Worm (Caenorhabditis elegans) whole organism, L3 larva: Measurements from ENCODE around the gene str-249.

Experiments used
- R02D3.7 ChIP-seq: fragments of 150-350 bp; optimal IDR thresholded peaks from 2 replicates; lab custom pipeline; 2014; ENCODE audit warnings: missing biosample characterization, missing genetic modification characterization
- ZK546.5 ChIP-seq: sonication (generic microtip); optimal IDR thresholded peaks from 2 replicates; lab custom pipeline; 2017; ENCODE audit warnings: missing biosample characterization, missing genetic modification characterization
- aly-2 ChIP-seq: fragments of 150-350 bp; optimal IDR thresholded peaks from 2 replicates; lab custom pipeline; 2014; ENCODE audit warnings: missing biosample characterization, missing genetic modification characterization
- ama-1 ChIP-seq: fragments of 150-350 bp; optimal IDR thresholded peaks from 2 replicates; lab custom pipeline; 2018
- ceh-16 ChIP-seq: sonication (generic microtip); optimal IDR thresholded peaks from 2 replicates; lab custom pipeline; 2017; ENCODE audit warnings: missing biosample characterization, missing genetic modification characterization
- ceh-28 ChIP-seq: fragments of 150-350 bp; optimal IDR thresholded peaks from 2 replicates; lab custom pipeline; 2014; ENCODE audit warnings: missing biosample characterization, missing genetic modification reagents, missing genetic modification characterization
- ceh-82 ChIP-seq: fragments of 150-350 bp; optimal IDR thresholded peaks from 2 replicates; lab custom pipeline; 2014; ENCODE audit warnings: missing biosample characterization, missing genetic modification characterization
- ceh-9 ChIP-seq: sonication (generic microtip); optimal IDR thresholded peaks from 2 replicates; lab custom pipeline; 2018; ENCODE audit warnings: missing biosample characterization, missing genetic modification characterization
- daf-12 ChIP-seq: fragments of 150-350 bp; optimal IDR thresholded peaks from 2 replicates; lab custom pipeline; 2014; ENCODE audit warnings: missing biosample characterization, missing genetic modification reagents, missing genetic modification characterization
- egl-27 ChIP-seq: sonication (generic microtip); optimal IDR thresholded peaks from 4 replicates; lab custom pipeline; 2017; ENCODE audit warnings: missing biosample characterization, missing genetic modification reagents, missing genetic modification characterization
- egl-5 ChIP-seq: fragments of 150-350 bp; optimal IDR thresholded peaks from 2 replicates; lab custom pipeline; 2017; ENCODE audit warnings: missing biosample characterization, missing genetic modification reagents, missing genetic modification characterization, inconsistent platforms
- elt-1 ChIP-seq: fragments of 150-350 bp; optimal IDR thresholded peaks from 2 replicates; lab custom pipeline; 2014; ENCODE audit warnings: missing biosample characterization, missing genetic modification characterization
- elt-2 ChIP-seq: sonication (generic microtip); optimal IDR thresholded peaks from 2 replicates; lab custom pipeline; 2016; ENCODE audit warnings: missing genetic modification reagents, mild to moderate bottlenecking, missing genetic modification characterization, missing compliant biosample characterization
- elt-3 ChIP-seq, 3 experiments: fragments of 150-350 bp in 1 of 3; sonication (generic microtip) in 2 of 3; optimal IDR thresholded peaks; 2 replicates in 2 of 3; 4 replicates in 1 of 3; lab custom pipeline; 2014 to 2017; ENCODE audit warnings: missing biosample characterization in 3 of 3, missing genetic modification characterization in 3 of 3
- eor-1 ChIP-seq, 2 experiments: fragments of 150-350 bp; optimal IDR thresholded peaks; 2 replicates each; lab custom pipeline; 2014 to 2018; ENCODE audit warnings: missing biosample characterization in 2 of 2, missing genetic modification characterization in 2 of 2
- fkh-10 ChIP-seq: sonication (generic microtip); optimal IDR thresholded peaks from 2 replicates; lab custom pipeline; 2017; ENCODE audit warnings: missing biosample characterization, missing genetic modification reagents, missing genetic modification characterization
- fkh-2 ChIP-seq: fragments of 150-350 bp; optimal IDR thresholded peaks from 2 replicates; lab custom pipeline; 2014; ENCODE audit warnings: missing biosample characterization, missing genetic modification reagents, missing genetic modification characterization
- fos-1 ChIP-seq: fragments of 150-350 bp; optimal IDR thresholded peaks from 2 replicates; lab custom pipeline; 2014; ENCODE audit warnings: missing biosample characterization, missing genetic modification characterization
- hmg-11 ChIP-seq: sonication (generic microtip); optimal IDR thresholded peaks from 2 replicates; lab custom pipeline; 2016; ENCODE audit warnings: missing genetic modification characterization, missing compliant biosample characterization
- jun-1 ChIP-seq: fragments of 150-350 bp; optimal IDR thresholded peaks from 2 replicates; lab custom pipeline; 2014; ENCODE audit warnings: missing biosample characterization, missing genetic modification reagents, missing genetic modification characterization
- lin-15B ChIP-seq: fragments of 150-350 bp; optimal IDR thresholded peaks from 2 replicates; lab custom pipeline; 2014; ENCODE audit warnings: missing biosample characterization, missing genetic modification characterization
- lin-39 ChIP-seq: fragments of 150-350 bp; optimal IDR thresholded peaks from 2 replicates; lab custom pipeline; 2018; ENCODE audit warnings: missing biosample characterization, missing genetic modification reagents, missing genetic modification characterization
- lsy-12 ChIP-seq: sonication (generic microtip); optimal IDR thresholded peaks from 2 replicates; lab custom pipeline; 2016; ENCODE audit warnings: mild to moderate bottlenecking, missing genetic modification characterization, missing compliant biosample characterization
- mdl-1 ChIP-seq: fragments of 150-350 bp; optimal IDR thresholded peaks from 2 replicates; lab custom pipeline; 2014; ENCODE audit warnings: missing biosample characterization, missing genetic modification characterization
- mml-1 ChIP-seq: fragments of 150-350 bp; sonication (generic microtip); optimal IDR thresholded peaks from 3 replicates; lab custom pipeline; 2014; ENCODE audit warnings: missing biosample characterization, missing genetic modification characterization
- nfya-1 ChIP-seq: sonication (generic microtip); optimal IDR thresholded peaks from 2 replicates; lab custom pipeline; 2017; ENCODE audit warnings: missing genetic modification characterization, mild to moderate bottlenecking, missing compliant biosample characterization, antibody characterized with exemption, moderate library complexity; ENCODE audit not compliant: insufficient read depth
- nhr-11 ChIP-seq: fragments of 150-350 bp; optimal IDR thresholded peaks from 2 replicates; lab custom pipeline; 2014; ENCODE audit warnings: missing biosample characterization, missing genetic modification characterization
- nhr-12 ChIP-seq: fragments of 150-350 bp; optimal IDR thresholded peaks from 2 replicates; lab custom pipeline; 2014; ENCODE audit warnings: missing biosample characterization, missing genetic modification characterization
- nhr-23 ChIP-seq: fragments of 150-350 bp; optimal IDR thresholded peaks from 2 replicates; lab custom pipeline; 2014; ENCODE audit warnings: missing biosample characterization, missing genetic modification reagents, missing genetic modification characterization
- nhr-237 ChIP-seq: fragments of 150-350 bp; optimal IDR thresholded peaks from 2 replicates; lab custom pipeline; 2014; ENCODE audit warnings: missing biosample characterization, missing genetic modification characterization
- nhr-25 ChIP-seq: sonication (generic microtip); optimal IDR thresholded peaks from 2 replicates; lab custom pipeline; 2017; ENCODE audit warnings: missing biosample characterization, missing genetic modification characterization
- nhr-28 ChIP-seq: fragments of 150-350 bp; optimal IDR thresholded peaks from 2 replicates; lab custom pipeline; 2014; ENCODE audit warnings: missing biosample characterization, missing genetic modification characterization
- nhr-43 ChIP-seq: sonication (generic microtip); optimal IDR thresholded peaks from 2 replicates; lab custom pipeline; 2016; ENCODE audit warnings: mild to moderate bottlenecking, missing genetic modification characterization, missing compliant biosample characterization; ENCODE audit not compliant: poor library complexity, severe bottlenecking
- nhr-67 ChIP-seq: fragments of 150-350 bp; optimal IDR thresholded peaks from 2 replicates; lab custom pipeline; 2014; ENCODE audit warnings: missing biosample characterization, missing genetic modification characterization
- nhr-76 ChIP-seq: fragments of 150-350 bp; sonication (generic microtip); optimal IDR thresholded peaks from 5 replicates; lab custom pipeline; 2014; ENCODE audit warnings: missing biosample characterization, missing genetic modification characterization
- nhr-77 ChIP-seq: fragments of 150-350 bp; optimal IDR thresholded peaks from 2 replicates; lab custom pipeline; 2014; ENCODE audit warnings: missing biosample characterization, missing genetic modification characterization
- pha-4 ChIP-seq: fragments of 150-350 bp; optimal IDR thresholded peaks from 2 replicates; lab custom pipeline; 2014; ENCODE audit warnings: missing biosample characterization, missing genetic modification reagents, missing genetic modification characterization
- pqm-1 ChIP-seq: fragments of 150-350 bp; optimal IDR thresholded peaks from 2 replicates; lab custom pipeline; 2017; ENCODE audit warnings: missing biosample characterization, missing genetic modification characterization, inconsistent platforms
- sea-2 ChIP-seq: fragments of 150-350 bp; sonication (generic microtip); optimal IDR thresholded peaks from 4 replicates; lab custom pipeline; 2014; ENCODE audit warnings: missing biosample characterization, missing genetic modification reagents, missing genetic modification characterization
- skn-1 ChIP-seq: fragments of 150-350 bp; optimal IDR thresholded peaks from 2 replicates; lab custom pipeline; 2014; ENCODE audit warnings: missing biosample characterization, missing genetic modification characterization
- snpc-4 ChIP-seq: fragments of 150-350 bp; optimal IDR thresholded peaks from 2 replicates; lab custom pipeline; 2014; ENCODE audit warnings: missing biosample characterization, missing genetic modification characterization
- tbx-2 ChIP-seq: sonication (generic microtip); optimal IDR thresholded peaks from 2 replicates; lab custom pipeline; 2016; ENCODE audit warnings: mild to moderate bottlenecking, missing genetic modification characterization, missing compliant biosample characterization
- unc-39 ChIP-seq: sonication (generic microtip); optimal IDR thresholded peaks from 4 replicates; lab custom pipeline; 2017; ENCODE audit warnings: missing biosample characterization, missing genetic modification characterization
- unc-62 ChIP-seq: fragments of 150-350 bp; sonication (generic microtip); optimal IDR thresholded peaks from 4 replicates; lab custom pipeline; 2014; ENCODE audit warnings: missing biosample characterization, missing genetic modification reagents, missing genetic modification characterization
- zag-1 ChIP-seq: fragments of 150-350 bp; optimal IDR thresholded peaks from 2 replicates; lab custom pipeline; 2014; ENCODE audit warnings: missing biosample characterization, missing genetic modification characterization
- ztf-11 ChIP-seq: fragments of 150-350 bp; optimal IDR thresholded peaks from 2 replicates; lab custom pipeline; 2014; ENCODE audit warnings: missing biosample characterization, missing genetic modification characterization
- ztf-4 ChIP-seq: fragments of 150-350 bp; optimal IDR thresholded peaks from 2 replicates; lab custom pipeline; 2014; ENCODE audit warnings: missing biosample characterization, missing genetic modification characterization

The str-249 gene

DNA sequence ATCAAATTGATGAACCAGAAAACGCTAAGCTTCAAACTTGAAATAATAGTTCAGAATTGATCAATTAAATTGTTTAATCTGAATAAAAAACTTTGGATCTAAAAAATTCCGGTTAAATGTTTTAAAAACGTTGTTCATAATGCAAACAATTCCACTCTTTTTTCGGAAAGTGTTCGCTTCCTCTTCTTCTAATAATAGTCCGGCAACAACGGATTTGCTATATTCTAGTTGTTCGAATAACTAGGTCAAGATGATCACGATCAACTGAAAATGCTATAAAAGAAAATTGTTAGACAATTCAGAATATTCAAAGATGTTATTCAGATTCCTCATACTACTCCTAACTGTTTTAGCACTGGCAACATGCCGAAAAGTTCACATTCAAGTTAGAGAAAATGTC lies 44.3 kb upstream of the str-249 start, which contains the start of gene D2024.4:
Gene D2024.4 (plus strand): TSS at position 301 of the 400 bp plus-strand sequence.
- TF ChIP-seq ztf-4 (tag; lab: Kevin White, UChicago) (no peak), fos-1 (tag; lab: Kevin White, UChicago) (no peak), ama-1 (lab: Kevin White, UChicago) (no peak), nhr-67 (tag; lab: Kevin White, UChicago) (no peak), ceh-9 (tag; lab: Kevin White, UChicago) (no peak)
- TF ChIP-seq, all 47 proteins: peak for 0

DNA sequence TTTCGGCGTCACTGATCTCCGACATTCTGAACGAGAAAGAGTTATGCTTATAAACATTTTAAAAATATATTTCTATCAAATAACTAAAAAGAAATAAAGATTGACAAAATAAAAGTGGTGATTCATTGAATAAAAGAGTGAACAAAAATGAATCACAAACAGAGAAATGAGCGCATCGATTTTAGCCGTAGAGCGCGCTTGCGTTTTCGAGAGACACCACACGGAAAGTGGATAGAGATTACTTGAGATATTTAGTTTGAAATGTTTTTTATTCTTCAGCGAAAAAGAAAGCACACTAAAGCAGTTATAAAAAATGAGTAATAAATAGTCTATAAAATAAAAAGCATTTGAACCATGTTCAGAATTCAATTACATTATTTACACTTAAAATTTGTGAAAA lies 43.5 kb upstream of the str-249 start, which contains the start of gene cap-1:
Gene cap-1 (minus strand): TSS at position 26 of the 400 bp plus-strand sequence.
- TF ChIP-seq pha-4 (peak; percentile 92), daf-12 (tag; lab: Kevin White, UChicago) (no peak), ceh-9 (tag; lab: Kevin White, UChicago) (no peak), nhr-28 (tag; lab: Kevin White, UChicago) (no peak), nhr-12 (no peak), zag-1 (tag; lab: Kevin White, UChicago) (no peak), ztf-11 (tag; lab: Kevin White, UChicago) (no peak), nfya-1 (tag; lab: Kevin White, UChicago) (peak; percentile 68), ceh-82 (tag; lab: Kevin White, UChicago) (peak; percentile 35), nhr-76 (no peak), nhr-11 (tag; lab: Kevin White, UChicago) (no peak), aly-2 (no peak), skn-1 (no peak), nhr-23 (tag; lab: Kevin White, UChicago) (peak; percentile 82), mml-1 (tag; lab: Kevin White, UChicago) (no peak), lin-39 (tag; lab: Kevin White, UChicago) (no peak), fkh-10 (GFP tag; lab: Kevin White, UChicago) (no peak), sea-2 (GFP tag; lab: Kevin White, UChicago) (no peak), lin-15B (tag; lab: Kevin White, UChicago) (peak; percentile 88), nhr-43 (tag; lab: Kevin White, UChicago) (no peak), ZK546.5 (tag; lab: Kevin White, UChicago) (no peak), unc-39 (tag; lab: Kevin White, UChicago) (no peak), ceh-28 (tag; lab: Kevin White, UChicago) (peak; percentile 73), elt-2 (tag; lab: Kevin White, UChicago) (peak; percentile 33), nhr-67 (tag; lab: Kevin White, UChicago) (no peak), lsy-12 (tag; lab: Kevin White, UChicago) (no peak), elt-1 (no peak), fkh-2 (tag; lab: Kevin White, UChicago) (no peak), tbx-2 (tag; lab: Kevin White, UChicago) (no peak), eor-1 (tag; optimal IDR thresholded peaks at IDR 0.05; lab: Kevin White, UChicago) (no peak), snpc-4 (tag; lab: Kevin White, UChicago) (peak; percentile 80), mdl-1 (no peak), nhr-237 (no peak), elt-3 (tag; optimal IDR thresholded peaks at IDR 0.05; lab: Kevin White, UChicago) (no peak), unc-62 (GFP tag; lab: Kevin White, UChicago) (no peak), hmg-11 (tag; lab: Kevin White, UChicago) (peak; percentile 72), ama-1 (lab: Kevin White, UChicago) (no peak), ceh-16 (tag; lab: Kevin White, UChicago) (no peak), egl-27 (tag; lab: Kevin White, UChicago) (no peak), R02D3.7 (tag; lab: Kevin White, UChicago) (no peak), pqm-1 (tag; lab: Kevin White, UChicago) (peak; percentile 53), nhr-77 (tag; lab: Kevin White, UChicago) (no peak), fos-1 (tag; lab: Kevin White, UChicago) (peak; percentile 50), nhr-25 (peak; percentile 44), egl-5 (tag; lab: Kevin White, UChicago) (peak; percentile 52), jun-1 (tag; lab: Kevin White, UChicago) (peak; percentile 28), ztf-4 (tag; lab: Kevin White, UChicago) (no peak)
